Worm (Caenorhabditis elegans) whole organism, L3 larva: ENCODE results near the gene dhs-13.

Experiments
- R02D3.7 ChIP-seq: fragments of 150-350 bp; optimal IDR thresholded peaks from 2 replicates; lab custom pipeline; 2014; ENCODE audit warnings: missing biosample characterization, missing genetic modification characterization
- ZK546.5 ChIP-seq: sonication (generic microtip); optimal IDR thresholded peaks from 2 replicates; lab custom pipeline; 2017; ENCODE audit warnings: missing biosample characterization, missing genetic modification characterization
- aly-2 ChIP-seq: fragments of 150-350 bp; optimal IDR thresholded peaks from 2 replicates; lab custom pipeline; 2014; ENCODE audit warnings: missing biosample characterization, missing genetic modification characterization
- ama-1 ChIP-seq: fragments of 150-350 bp; optimal IDR thresholded peaks from 2 replicates; lab custom pipeline; 2018
- ceh-16 ChIP-seq: sonication (generic microtip); optimal IDR thresholded peaks from 2 replicates; lab custom pipeline; 2017; ENCODE audit warnings: missing biosample characterization, missing genetic modification characterization
- ceh-28 ChIP-seq: fragments of 150-350 bp; optimal IDR thresholded peaks from 2 replicates; lab custom pipeline; 2014; ENCODE audit warnings: missing biosample characterization, missing genetic modification reagents, missing genetic modification characterization
- ceh-82 ChIP-seq: fragments of 150-350 bp; optimal IDR thresholded peaks from 2 replicates; lab custom pipeline; 2014; ENCODE audit warnings: missing biosample characterization, missing genetic modification characterization
- daf-12 ChIP-seq: fragments of 150-350 bp; optimal IDR thresholded peaks from 2 replicates; lab custom pipeline; 2014; ENCODE audit warnings: missing biosample characterization, missing genetic modification reagents, missing genetic modification characterization
- egl-27 ChIP-seq: sonication (generic microtip); optimal IDR thresholded peaks from 4 replicates; lab custom pipeline; 2017; ENCODE audit warnings: missing biosample characterization, missing genetic modification reagents, missing genetic modification characterization
- egl-5 ChIP-seq: fragments of 150-350 bp; optimal IDR thresholded peaks from 2 replicates; lab custom pipeline; 2017; ENCODE audit warnings: missing biosample characterization, missing genetic modification reagents, missing genetic modification characterization, inconsistent platforms
- elt-2 ChIP-seq: sonication (generic microtip); optimal IDR thresholded peaks from 2 replicates; lab custom pipeline; 2016; ENCODE audit warnings: missing genetic modification reagents, mild to moderate bottlenecking, missing genetic modification characterization, missing compliant biosample characterization
- eor-1 ChIP-seq, 2 experiments: fragments of 150-350 bp; optimal IDR thresholded peaks; 2 replicates each; lab custom pipeline; 2014 to 2018; ENCODE audit warnings: missing biosample characterization in 2 of 2, missing genetic modification characterization in 2 of 2
- fkh-10 ChIP-seq: sonication (generic microtip); optimal IDR thresholded peaks from 2 replicates; lab custom pipeline; 2017; ENCODE audit warnings: missing biosample characterization, missing genetic modification reagents, missing genetic modification characterization
- hmg-11 ChIP-seq: sonication (generic microtip); optimal IDR thresholded peaks from 2 replicates; lab custom pipeline; 2016; ENCODE audit warnings: missing genetic modification characterization, missing compliant biosample characterization
- jun-1 ChIP-seq: fragments of 150-350 bp; optimal IDR thresholded peaks from 2 replicates; lab custom pipeline; 2014; ENCODE audit warnings: missing biosample characterization, missing genetic modification reagents, missing genetic modification characterization
- lin-15B ChIP-seq: fragments of 150-350 bp; optimal IDR thresholded peaks from 2 replicates; lab custom pipeline; 2014; ENCODE audit warnings: missing biosample characterization, missing genetic modification characterization
- lin-39 ChIP-seq: fragments of 150-350 bp; optimal IDR thresholded peaks from 2 replicates; lab custom pipeline; 2018; ENCODE audit warnings: missing biosample characterization, missing genetic modification reagents, missing genetic modification characterization
- lsy-12 ChIP-seq: sonication (generic microtip); optimal IDR thresholded peaks from 2 replicates; lab custom pipeline; 2016; ENCODE audit warnings: mild to moderate bottlenecking, missing genetic modification characterization, missing compliant biosample characterization
- mml-1 ChIP-seq: fragments of 150-350 bp; sonication (generic microtip); optimal IDR thresholded peaks from 3 replicates; lab custom pipeline; 2014; ENCODE audit warnings: missing biosample characterization, missing genetic modification characterization
- nfya-1 ChIP-seq: sonication (generic microtip); optimal IDR thresholded peaks from 2 replicates; lab custom pipeline; 2017; ENCODE audit warnings: missing genetic modification characterization, mild to moderate bottlenecking, missing compliant biosample characterization, antibody characterized with exemption, moderate library complexity; ENCODE audit not compliant: insufficient read depth
- nhr-11 ChIP-seq: fragments of 150-350 bp; optimal IDR thresholded peaks from 2 replicates; lab custom pipeline; 2014; ENCODE audit warnings: missing biosample characterization, missing genetic modification characterization
- nhr-12 ChIP-seq: fragments of 150-350 bp; optimal IDR thresholded peaks from 2 replicates; lab custom pipeline; 2014; ENCODE audit warnings: missing biosample characterization, missing genetic modification characterization
- nhr-23 ChIP-seq: fragments of 150-350 bp; optimal IDR thresholded peaks from 2 replicates; lab custom pipeline; 2014; ENCODE audit warnings: missing biosample characterization, missing genetic modification reagents, missing genetic modification characterization
- nhr-237 ChIP-seq: fragments of 150-350 bp; optimal IDR thresholded peaks from 2 replicates; lab custom pipeline; 2014; ENCODE audit warnings: missing biosample characterization, missing genetic modification characterization
- nhr-25 ChIP-seq: sonication (generic microtip); optimal IDR thresholded peaks from 2 replicates; lab custom pipeline; 2017; ENCODE audit warnings: missing biosample characterization, missing genetic modification characterization
- nhr-28 ChIP-seq: fragments of 150-350 bp; optimal IDR thresholded peaks from 2 replicates; lab custom pipeline; 2014; ENCODE audit warnings: missing biosample characterization, missing genetic modification characterization
- nhr-43 ChIP-seq: sonication (generic microtip); optimal IDR thresholded peaks from 2 replicates; lab custom pipeline; 2016; ENCODE audit warnings: mild to moderate bottlenecking, missing genetic modification characterization, missing compliant biosample characterization; ENCODE audit not compliant: poor library complexity, severe bottlenecking
- nhr-67 ChIP-seq: fragments of 150-350 bp; optimal IDR thresholded peaks from 2 replicates; lab custom pipeline; 2014; ENCODE audit warnings: missing biosample characterization, missing genetic modification characterization
- nhr-77 ChIP-seq: fragments of 150-350 bp; optimal IDR thresholded peaks from 2 replicates; lab custom pipeline; 2014; ENCODE audit warnings: missing biosample characterization, missing genetic modification characterization
- pha-4 ChIP-seq: fragments of 150-350 bp; optimal IDR thresholded peaks from 2 replicates; lab custom pipeline; 2014; ENCODE audit warnings: missing biosample characterization, missing genetic modification reagents, missing genetic modification characterization
- pqm-1 ChIP-seq: fragments of 150-350 bp; optimal IDR thresholded peaks from 2 replicates; lab custom pipeline; 2017; ENCODE audit warnings: missing biosample characterization, missing genetic modification characterization, inconsistent platforms
- sea-2 ChIP-seq: fragments of 150-350 bp; sonication (generic microtip); optimal IDR thresholded peaks from 4 replicates; lab custom pipeline; 2014; ENCODE audit warnings: missing biosample characterization, missing genetic modification reagents, missing genetic modification characterization
- skn-1 ChIP-seq: fragments of 150-350 bp; optimal IDR thresholded peaks from 2 replicates; lab custom pipeline; 2014; ENCODE audit warnings: missing biosample characterization, missing genetic modification characterization
- tbx-2 ChIP-seq: sonication (generic microtip); optimal IDR thresholded peaks from 2 replicates; lab custom pipeline; 2016; ENCODE audit warnings: mild to moderate bottlenecking, missing genetic modification characterization, missing compliant biosample characterization
- unc-39 ChIP-seq: sonication (generic microtip); optimal IDR thresholded peaks from 4 replicates; lab custom pipeline; 2017; ENCODE audit warnings: missing biosample characterization, missing genetic modification characterization
- zag-1 ChIP-seq: fragments of 150-350 bp; optimal IDR thresholded peaks from 2 replicates; lab custom pipeline; 2014; ENCODE audit warnings: missing biosample characterization, missing genetic modification characterization
- ztf-11 ChIP-seq: fragments of 150-350 bp; optimal IDR thresholded peaks from 2 replicates; lab custom pipeline; 2014; ENCODE audit warnings: missing biosample characterization, missing genetic modification characterization
- ztf-4 ChIP-seq: fragments of 150-350 bp; optimal IDR thresholded peaks from 2 replicates; lab custom pipeline; 2014; ENCODE audit warnings: missing biosample characterization, missing genetic modification characterization

The dhs-13 gene

DNA sequence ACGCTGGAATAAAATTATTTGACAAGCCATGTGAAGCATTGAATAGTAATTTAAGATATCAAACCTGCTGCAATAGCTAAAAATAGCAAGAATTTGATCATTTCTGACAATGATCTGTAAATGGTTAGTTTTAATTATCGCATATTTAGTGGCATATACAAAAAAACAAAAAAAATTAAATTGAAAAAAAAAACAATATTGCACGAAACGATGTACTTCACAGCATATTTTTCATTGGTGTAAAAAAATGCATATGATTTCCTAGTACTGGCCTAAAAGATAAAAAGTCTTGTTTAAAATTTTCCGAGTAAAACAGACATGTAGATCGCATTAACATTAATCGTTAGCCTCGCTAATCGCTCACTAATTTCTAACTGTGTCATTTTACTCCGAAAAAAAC lies 22.5 kb downstream of the dhs-13 start, which contains the start of gene ZK697.8:
Gene ZK697.8, minus strand, starts transcription at position 101 of the 400 bp plus-strand sequence.
- no peak for TF ChIP-seq ceh-28
- TF ChIP-seq nhr-28 (tag; lab: Kevin White, UChicago) = no peak
- TF ChIP-seq nhr-25 (tag; lab: Kevin White, UChicago) = no peak
- TF ChIP-seq nhr-12 (tag; lab: Kevin White, UChicago) = no peak
- no peak for TF ChIP-seq nhr-43
- TF ChIP-seq nhr-77 (tag; lab: Kevin White, UChicago) = no peak
- TF ChIP-seq nhr-11 (tag; lab: Kevin White, UChicago) = no peak
- TF ChIP-seq tbx-2 (tag; lab: Kevin White, UChicago) = no peak
- no peak for TF ChIP-seq sea-2 (GFP tag; lab: Kevin White, UChicago)
- no peak for TF ChIP-seq jun-1
- TF ChIP-seq unc-39 (tag; lab: Kevin White, UChicago) = no peak
- TF ChIP-seq zag-1 (tag; lab: Kevin White, UChicago) = no peak
- no peak for TF ChIP-seq ztf-11 (tag; lab: Kevin White, UChicago)
- no peak for TF ChIP-seq eor-1 (tag; optimal IDR thresholded peaks at IDR 0.05; lab: Kevin White, UChicago)
- TF ChIP-seq pqm-1 (tag; lab: Kevin White, UChicago) = no peak
- TF ChIP-seq lsy-12 (tag; lab: Kevin White, UChicago) = no peak
- TF ChIP-seq aly-2 (tag; lab: Kevin White, UChicago) = no peak
- no peak for TF ChIP-seq skn-1 (tag; lab: Kevin White, UChicago)
- TF ChIP-seq, all 47 proteins: peak for 0

- no peak for TF ChIP-seq nhr-237 (tag; lab: Kevin White, UChicago)
- TF ChIP-seq ceh-28 = peak; percentile 81
- TF ChIP-seq ztf-11 (tag; lab: Kevin White, UChicago) = no peak
- peak; percentile 72 for TF ChIP-seq nhr-25 (tag; lab: Kevin White, UChicago)
- TF ChIP-seq nhr-12 (tag; lab: Kevin White, UChicago) = no peak
- no peak for TF ChIP-seq fkh-10 (GFP tag; lab: Kevin White, UChicago)
- TF ChIP-seq egl-5 = peak; percentile 70
- TF ChIP-seq lin-39 (tag; lab: Kevin White, UChicago) = peak; percentile 20
- no peak for TF ChIP-seq lsy-12 (tag; lab: Kevin White, UChicago)
- TF ChIP-seq lin-15B (tag; lab: Kevin White, UChicago) = peak; percentile 27
- TF ChIP-seq tbx-2 (tag; lab: Kevin White, UChicago) = no peak
- peak; percentile 95 for TF ChIP-seq pqm-1 (tag; lab: Kevin White, UChicago)
- no peak for TF ChIP-seq skn-1 (tag; lab: Kevin White, UChicago)
- TF ChIP-seq R02D3.7 = peak; percentile 23
- TF ChIP-seq elt-2 (tag; lab: Kevin White, UChicago) = peak; percentile 93
- peak; percentile 35 for TF ChIP-seq nhr-43
- TF ChIP-seq pha-4 = peak; percentile 87
- TF ChIP-seq ama-1 (lab: Kevin White, UChicago) = no peak
- TF ChIP-seq hmg-11 (tag; lab: Kevin White, UChicago) = peak; percentile 47
- TF ChIP-seq nfya-1 = peak; percentile 79
- TF ChIP-seq sea-2 (GFP tag; lab: Kevin White, UChicago) = no peak
These were observed 28.2 kb downstream of the dhs-13 start, which contains the start of gene nhr-256 for ce11 chrV:1743205-1743870. nhr-256 (plus strand) TSS chrV:1743771.

DNA sequence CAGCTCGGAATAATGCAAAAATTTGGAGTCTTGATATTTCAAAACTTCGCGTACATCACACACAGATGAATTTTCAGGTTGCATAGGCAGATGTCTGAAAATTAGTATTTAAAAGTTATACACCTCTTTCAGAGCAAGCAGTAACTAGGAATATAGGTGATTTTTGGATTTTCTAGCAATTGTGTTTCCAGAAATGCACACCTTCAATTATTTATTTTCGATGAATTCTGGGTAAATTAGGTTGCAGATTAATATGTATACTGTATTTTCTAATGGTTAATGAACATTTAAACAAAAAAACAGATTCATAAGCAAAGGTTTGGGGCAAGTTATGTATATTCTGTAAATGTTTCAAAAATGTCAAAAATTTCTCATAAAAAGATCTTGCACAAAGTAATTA lies 30.5 kb downstream of the dhs-13 start, which contains the start of gene srab-25:
Gene srab-25, minus strand, starts transcription at position 101 of the 400 bp plus-strand sequence.
- TF ChIP-seq ceh-28 (no peak), nhr-23 (tag; lab: Kevin White, UChicago) (no peak), egl-27 (tag; lab: Kevin White, UChicago) (no peak), pqm-1 (tag; lab: Kevin White, UChicago) (no peak), ZK546.5 (tag; lab: Kevin White, UChicago) (no peak), ceh-82 (tag; lab: Kevin White, UChicago) (no peak), nhr-77 (tag; lab: Kevin White, UChicago) (no peak), nhr-67 (tag; lab: Kevin White, UChicago) (no peak), ama-1 (lab: Kevin White, UChicago) (no peak), nhr-43 (no peak), mml-1 (tag; lab: Kevin White, UChicago) (no peak), daf-12 (tag; lab: Kevin White, UChicago) (no peak), sea-2 (GFP tag; lab: Kevin White, UChicago) (no peak), nhr-11 (tag; lab: Kevin White, UChicago) (no peak), ceh-16 (no peak), ztf-4 (tag; lab: Kevin White, UChicago) (no peak), tbx-2 (tag; lab: Kevin White, UChicago) (no peak), unc-39 (tag; lab: Kevin White, UChicago) (no peak), lin-39 (tag; lab: Kevin White, UChicago) (no peak)
